In the genomic region with DNA sequence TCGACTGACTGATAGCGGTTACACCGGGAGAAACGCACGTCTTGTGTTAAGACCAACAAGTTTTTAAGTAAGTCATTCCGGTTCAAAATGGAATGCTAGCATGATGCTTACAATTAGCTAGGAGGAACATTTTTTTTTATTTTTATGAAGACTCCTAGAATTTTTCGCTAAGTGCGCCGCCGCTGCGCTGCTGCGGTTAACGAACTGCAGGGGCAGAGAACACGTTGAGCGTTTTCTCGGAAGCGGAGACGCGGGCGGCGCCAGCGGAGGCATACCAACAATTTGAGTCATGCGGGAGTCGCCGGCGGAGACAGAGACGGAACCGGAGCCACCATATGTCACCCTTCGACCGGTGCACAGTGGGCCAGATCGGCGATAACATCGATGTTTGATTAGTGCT, we compare ENCODE assay signal across 6 fruit fly cellular contexts.
A peak's percentile ranks its signal among the peaks of the same experiment; 100 is the strongest.
TF ChIP-seq lines count a peak whose summit lies in the region.

No protein-coding gene starts in this region.

- TF ChIP-seq CTCF in whole organism, embryonic (GFP tag; optimal IDR thresholded peaks at IDR 0.05; lab: Kevin White, UChicago) = peak; percentile 70

TF ChIP-seq in whole organism, 6 proteins besides CTCF, POLR2A, EP300 and RAD21:
- TF ChIP-seq EcR (GFP tag; optimal IDR thresholded peaks at IDR 0.05; lab: Kevin White, UChicago) (peak; percentile 97 to 98), usp (GFP tag; optimal IDR thresholded peaks at IDR 0.05; lab: Kevin White, UChicago) (no peak), psq (optimal IDR thresholded peaks at IDR 0.05; lab: Kevin White, UChicago) (no peak)

TF ChIP-seq in whole organism, adult, 20 proteins besides CTCF, POLR2A, EP300 and RAD21 (continues in another document):
- TF ChIP-seq CG33017 (tag; optimal IDR thresholded peaks at IDR 0.05; lab: Kevin White, UChicago) = peak; percentile 95
- peak; percentile 97 for TF ChIP-seq CG7045 (GFP tag; optimal IDR thresholded peaks at IDR 0.05; lab: Kevin White, UChicago)
- TF ChIP-seq Clk (GFP tag; optimal IDR thresholded peaks at IDR 0.05; lab: Kevin White, UChicago) = peak; percentile 95
- peak; percentile 94 for TF ChIP-seq CG14711 (tag; optimal IDR thresholded peaks at IDR 0.05; lab: Kevin White, UChicago)
- peak; percentile 99 for TF ChIP-seq CG7101 (tag; optimal IDR thresholded peaks at IDR 0.05; lab: Kevin White, UChicago)
- TF ChIP-seq CG11617 (GFP tag; optimal IDR thresholded peaks at IDR 0.05; lab: Kevin White, UChicago) = peak; percentile 98
- TF ChIP-seq pad (GFP tag; optimal IDR thresholded peaks at IDR 0.05; lab: Kevin White, UChicago) = peak; percentile 94
- peak; percentile 98 for TF ChIP-seq CG12768 (GFP tag; optimal IDR thresholded peaks at IDR 0.05; lab: Kevin White, UChicago)
- peak; percentile 95 for TF ChIP-seq CG5204 (GFP tag; optimal IDR thresholded peaks at IDR 0.05; lab: Kevin White, UChicago)
- TF ChIP-seq tj (GFP tag; optimal IDR thresholded peaks at IDR 0.05; lab: Kevin White, UChicago) = peak; percentile 94
- TF ChIP-seq cnc (optimal IDR thresholded peaks at IDR 0.05; lab: Kevin White, UChicago) = no peak
- TF ChIP-seq kay (GFP tag; lab: Kevin White, UChicago; ENCODE audit: borderline replicate concordance) = peak; percentile 99
- TF ChIP-seq Mnt (GFP tag; optimal IDR thresholded peaks at IDR 0.05; lab: Kevin White, UChicago) = peak; percentile 96
- TF ChIP-seq Hr96 (GFP tag; optimal IDR thresholded peaks at IDR 0.05; lab: Kevin White, UChicago) = peak; percentile 99
- peak; percentile 88 for TF ChIP-seq ovo (GFP tag; optimal IDR thresholded peaks at IDR 0.05; lab: Kevin White, UChicago)
- peak; percentile 96 for TF ChIP-seq Crg-1 (GFP tag; optimal IDR thresholded peaks at IDR 0.05; lab: Kevin White, UChicago)

TF ChIP-seq in whole organism, embryonic, 481 proteins besides CTCF, POLR2A, EP300 and RAD21 (continues in another document):
- TF ChIP-seq Ets97D (GFP tag; optimal IDR thresholded peaks at IDR 0.05; lab: Kevin White, UChicago) (peak; percentile 87), oc (tag; optimal IDR thresholded peaks at IDR 0.05; lab: Kevin White, UChicago) (peak; percentile 95), CG9727 (GFP tag; optimal IDR thresholded peaks at IDR 0.05; lab: Kevin White, UChicago) (peak; percentile 95), CG5953 (GFP tag; IDR thresholded peaks at IDR 0.05; lab: Robert Waterston, UW) (peak; percentile 94), BEAF-32 (GFP tag; optimal IDR thresholded peaks at IDR 0.05; lab: Kevin White, UChicago) (peak; percentile 11), Hr51 (GFP tag; optimal IDR thresholded peaks at IDR 0.05; lab: Kevin White, UChicago) (peak; percentile 96), luna (GFP tag; optimal IDR thresholded peaks at IDR 0.05; lab: Kevin White, UChicago) (peak; percentile 90), trh (GFP tag; optimal IDR thresholded peaks at IDR 0.05; lab: Kevin White, UChicago) (peak; percentile 86), CG6813 (GFP tag; optimal IDR thresholded peaks at IDR 0.05; lab: Kevin White, UChicago) (peak; percentile 96), knrl (GFP tag; IDR thresholded peaks at IDR 0.05; lab: Robert Waterston, UW; ENCODE audit: partially characterized antibody) (0 out of 3 replicates have a peak, but pooled peaks have one; percentile 30), hkb (optimal IDR thresholded peaks at IDR 0.05; lab: Kevin White, UChicago) (no peak), hkb (GFP tag; IDR thresholded peaks at IDR 0.05; lab: Robert Waterston, UW) (peak; percentile 99), vnd (GFP tag; IDR thresholded peaks at IDR 0.05; lab: Robert Waterston, UW; ENCODE audit: partially characterized antibody) (no peak), tx (GFP tag; optimal IDR thresholded peaks at IDR 0.05; lab: Kevin White, UChicago) (peak; percentile 94), br (optimal IDR thresholded peaks at IDR 0.05; lab: Kevin White, UChicago) (no peak), CG18011 (GFP tag; optimal IDR thresholded peaks at IDR 0.05; lab: Kevin White, UChicago) (peak; percentile 83)

TF ChIP-seq in whole organism, prepupa, 60 proteins besides CTCF, POLR2A, EP300 and RAD21 (continues in another document):
- TF ChIP-seq CG10669 (GFP tag; optimal IDR thresholded peaks at IDR 0.05; lab: Kevin White, UChicago) (peak; percentile 98), lz (GFP tag; optimal IDR thresholded peaks at IDR 0.05; lab: Kevin White, UChicago) (peak; percentile 99), CG6792 (GFP tag; optimal IDR thresholded peaks at IDR 0.05; lab: Kevin White, UChicago) (peak; percentile 99), Eip75B (GFP tag; optimal IDR thresholded peaks at IDR 0.05; lab: Kevin White, UChicago) (peak; percentile 99), CG8319 (GFP tag; optimal IDR thresholded peaks at IDR 0.05; lab: Kevin White, UChicago) (peak; percentile 98), CG34406 (GFP tag; optimal IDR thresholded peaks at IDR 0.05; lab: Kevin White, UChicago) (peak; percentile 98), acj6 (GFP tag; optimal IDR thresholded peaks at IDR 0.05; lab: Kevin White, UChicago) (peak; percentile 98), CG31627 (GFP tag; optimal IDR thresholded peaks at IDR 0.05; lab: Kevin White, UChicago) (peak; percentile 99), OdsH (GFP tag; optimal IDR thresholded peaks at IDR 0.05; lab: Kevin White, UChicago) (peak; percentile 98), dsx (GFP tag; optimal IDR thresholded peaks at IDR 0.05; lab: Kevin White, UChicago; ENCODE audit: poor library complexity, severe bottlenecking) (peak; percentile 93), CG6276 (GFP tag; optimal IDR thresholded peaks at IDR 0.05; lab: Kevin White, UChicago) (peak; percentile 94), CG11902 (GFP tag; optimal IDR thresholded peaks at IDR 0.05; lab: Kevin White, UChicago) (peak; percentile 98), Sox15 (GFP tag; optimal IDR thresholded peaks at IDR 0.05; lab: Kevin White, UChicago) (peak; percentile 98), CG3919 (GFP tag; optimal IDR thresholded peaks at IDR 0.05; lab: Kevin White, UChicago) (peak; percentile 99), pdm3 (GFP tag; optimal IDR thresholded peaks at IDR 0.05; lab: Kevin White, UChicago) (peak; percentile 99), Smox (GFP tag; optimal IDR thresholded peaks at IDR 0.05; lab: Kevin White, UChicago) (peak; percentile 98), Hr4 (GFP tag; optimal IDR thresholded peaks at IDR 0.05; lab: Kevin White, UChicago) (peak; percentile 98)

TF ChIP-seq in whole organism, pupa, 21 proteins besides CTCF, POLR2A, EP300 and RAD21 (continues in another document):
- TF ChIP-seq CG9948 (tag; optimal IDR thresholded peaks at IDR 0.05; lab: Kevin White, UChicago) (peak; percentile 93), CG8301 (tag; optimal IDR thresholded peaks at IDR 0.05; lab: Kevin White, UChicago) (peak; percentile 94), Pif1A (GFP tag; optimal IDR thresholded peaks at IDR 0.05; lab: Kevin White, UChicago) (peak; percentile 98), CG34367 (tag; optimal IDR thresholded peaks at IDR 0.05; lab: Kevin White, UChicago) (peak; percentile 93), CG10348 (GFP tag; IDR thresholded peaks at IDR 0.05; lab: Robert Waterston, UW) (peak; percentile 90), EcR (GFP tag; optimal IDR thresholded peaks at IDR 0.05; lab: Kevin White, UChicago) (peak; percentile 100), CG32121 (GFP tag; IDR thresholded peaks at IDR 0.05; lab: Robert Waterston, UW) (peak; percentile 98), CG15710 (tag; optimal IDR thresholded peaks at IDR 0.05; lab: Kevin White, UChicago) (peak; percentile 97), CG13204 (GFP tag; optimal IDR thresholded peaks at IDR 0.05; lab: Kevin White, UChicago) (peak; percentile 97), CG4496 (GFP tag; IDR thresholded peaks at IDR 0.05; lab: Robert Waterston, UW) (peak; percentile 99), Snoo (tag; optimal IDR thresholded peaks at IDR 0.05; lab: Kevin White, UChicago) (peak; percentile 99), gl (tag; optimal IDR thresholded peaks at IDR 0.05; lab: Kevin White, UChicago) (peak; percentile 93), CG12605 (GFP tag; IDR thresholded peaks at IDR 0.05; lab: Robert Waterston, UW) (peak; percentile 97), fd96Ca (GFP tag; IDR thresholded peaks at IDR 0.05; lab: Robert Waterston, UW) (peak; percentile 99), D1 (tag; optimal IDR thresholded peaks at IDR 0.05; lab: Kevin White, UChicago) (no peak), Ets98B (GFP tag; IDR thresholded peaks at IDR 0.05; lab: Robert Waterston, UW) (peak; percentile 98), CG14655 (GFP tag; optimal IDR thresholded peaks at IDR 0.05; lab: Kevin White, UChicago) (peak; percentile 97), rn (GFP tag; IDR thresholded peaks at IDR 0.05; lab: Robert Waterston, UW) (peak; percentile 95), CG17806 (tag; optimal IDR thresholded peaks at IDR 0.05; lab: Kevin White, UChicago) (peak; percentile 93)

TF ChIP-seq in whole organism, wandering third instar larva, 38 proteins besides CTCF, POLR2A, EP300 and RAD21 (continues in another document):
- TF ChIP-seq OdsH (GFP tag; optimal IDR thresholded peaks at IDR 0.05; lab: Kevin White, UChicago) (peak; percentile 98), Mio (GFP tag; optimal IDR thresholded peaks at IDR 0.05; lab: Kevin White, UChicago) (peak; percentile 94), jim (GFP tag; optimal IDR thresholded peaks at IDR 0.05; lab: Kevin White, UChicago) (peak; percentile 59), woc (GFP tag; optimal IDR thresholded peaks at IDR 0.05; lab: Kevin White, UChicago) (peak; percentile 98), Jra (GFP tag; optimal IDR thresholded peaks at IDR 0.05; lab: Kevin White, UChicago) (peak; percentile 98), CG32264 (GFP tag; optimal IDR thresholded peaks at IDR 0.05; lab: Kevin White, UChicago) (peak; percentile 98), Hr78 (GFP tag; optimal IDR thresholded peaks at IDR 0.05; lab: Kevin White, UChicago) (no peak), br (GFP tag; optimal IDR thresholded peaks at IDR 0.05; lab: Kevin White, UChicago) (peak; percentile 99), brk (GFP tag; optimal IDR thresholded peaks at IDR 0.05; lab: Kevin White, UChicago) (peak; percentile 97), CrebA (GFP tag; optimal IDR thresholded peaks at IDR 0.05; lab: Kevin White, UChicago; ENCODE audit: borderline replicate concordance) (peak; percentile 96), Hnf4 (GFP tag; optimal IDR thresholded peaks at IDR 0.05; lab: Kevin White, UChicago) (peak; percentile 99), ey (GFP tag; optimal IDR thresholded peaks at IDR 0.05; lab: Kevin White, UChicago) (peak; percentile 99), dl (GFP tag; optimal IDR thresholded peaks at IDR 0.05; lab: Kevin White, UChicago; ENCODE audit: insufficient read depth in 1 of 2, partially characterized antibody in 2 of 2) (no peak), Vsx2 (GFP tag; optimal IDR thresholded peaks at IDR 0.05; lab: Kevin White, UChicago; ENCODE audit: partially characterized antibody) (no peak), N (GFP tag; optimal IDR thresholded peaks at IDR 0.05; lab: Kevin White, UChicago) (no peak), h (GFP tag; optimal IDR thresholded peaks at IDR 0.05; lab: Kevin White, UChicago) (peak; percentile 99), pan (optimal IDR thresholded peaks at IDR 0.05; lab: Kevin White, UChicago) (no peak), Myc (optimal IDR thresholded peaks at IDR 0.05; lab: Kevin White, UChicago) (no peak), dsf (GFP tag; optimal IDR thresholded peaks at IDR 0.05; lab: Kevin White, UChicago; ENCODE audit: borderline replicate concordance) (peak; percentile 92), Dif (GFP tag; optimal IDR thresholded peaks at IDR 0.05; lab: Kevin White, UChicago; ENCODE audit: partially characterized antibody) (no peak)
